Fruit fly (Drosophila melanogaster) whole organism, embryonic: ENCODE data around the gene Ptp99A.

Experiments used
- Adf1 ChIP-seq: fragments of 200-800 bp; sonication (Bioruptor generic); IDR thresholded peaks from 2 replicates; pipeline ENCODE4 v1.3.6; 2022; ENCODE audit warnings: missing biosample characterization, missing genetic modification characterization
- CG12071 ChIP-seq: fragments of 200-800 bp; sonication (Bioruptor generic); optimal IDR thresholded peaks from 3 replicates; lab custom pipeline; 2018; ENCODE audit warnings: missing biosample characterization, mild to moderate bottlenecking, missing genetic modification characterization
- CG12391 ChIP-seq: fragments of 200-800 bp; sonication (Bioruptor generic); optimal IDR thresholded peaks from 3 replicates; lab custom pipeline; 2018; ENCODE audit warnings: missing biosample characterization, mild to moderate bottlenecking, missing genetic modification characterization, moderate library complexity
- CG14860 ChIP-seq: fragments of 200-800 bp; sonication (Bioruptor generic); IDR thresholded peaks from 3 replicates; pipeline ENCODE4 v1.3.6; 2022; ENCODE audit warnings: missing biosample characterization, missing genetic modification characterization; ENCODE audit not compliant: partially characterized antibody
- CG15514 ChIP-seq: fragments of 200-800 bp; sonication (Bioruptor generic); optimal IDR thresholded peaks from 3 replicates; lab custom pipeline; 2017; ENCODE audit warnings: missing biosample characterization, missing genetic modification characterization, mild to moderate bottlenecking, moderate library complexity, missing genetic modification reagents
- CG17186 ChIP-seq: fragments of 200-800 bp; sonication (Bioruptor generic); optimal IDR thresholded peaks from 3 replicates; lab custom pipeline; 2017; ENCODE audit warnings: missing biosample characterization, missing genetic modification reagents, missing genetic modification characterization
- CG2712 ChIP-seq: fragments of 200-800 bp; optimal IDR thresholded peaks from 3 replicates; lab custom pipeline; 2019; ENCODE audit warnings: missing biosample characterization, mild to moderate bottlenecking, missing genetic modification characterization, moderate library complexity
- CG30403 ChIP-seq: fragments of 200-800 bp; sonication (Bioruptor generic); optimal IDR thresholded peaks from 3 replicates; lab custom pipeline; 2016; ENCODE audit warnings: missing biosample characterization, missing genetic modification characterization
- CG31388 ChIP-seq: fragments of 200-800 bp; sonication (Bioruptor generic); optimal IDR thresholded peaks from 2 replicates; lab custom pipeline; 2016; ENCODE audit warnings: missing biosample characterization, missing genetic modification characterization
- CG3163 ChIP-seq: fragments of 200-800 bp; sonication (Bioruptor generic); optimal IDR thresholded peaks from 3 replicates; lab custom pipeline; 2016; ENCODE audit warnings: missing biosample characterization, missing genetic modification characterization
- CG33213 ChIP-seq: fragments of 200-800 bp; sonication (Bioruptor generic); optimal IDR thresholded peaks from 3 replicates; lab custom pipeline; 2016; ENCODE audit warnings: missing biosample characterization, missing genetic modification characterization
- CG34422 ChIP-seq: fragments of 200-800 bp; sonication (Bioruptor generic); IDR thresholded peaks from 3 replicates; pipeline ENCODE4 v1.3.6; 2022; ENCODE audit warnings: missing biosample characterization, missing genetic modification characterization
- CG3838 ChIP-seq: fragments of 200-800 bp; sonication (Bioruptor generic); optimal IDR thresholded peaks from 3 replicates; lab custom pipeline; 2016; ENCODE audit warnings: missing biosample characterization, missing genetic modification characterization
- CG43689 ChIP-seq: fragments of 200-800 bp; sonication (Bioruptor generic); IDR thresholded peaks from 2 replicates; pipeline ENCODE4 v1.3.6; 2022; ENCODE audit warnings: missing biosample characterization, missing genetic modification characterization
- CG6791 ChIP-seq: fragments of 200-800 bp; sonication (Bioruptor generic); IDR thresholded peaks from 3 replicates; pipeline ENCODE4 v1.3.6; 2022; ENCODE audit warnings: missing biosample characterization, missing genetic modification characterization; ENCODE audit not compliant: partially characterized antibody
- CG7556 ChIP-seq: fragments of 200-800 bp; sonication (Bioruptor generic); optimal IDR thresholded peaks from 2 replicates; lab custom pipeline; 2017; ENCODE audit warnings: missing biosample characterization, mild to moderate bottlenecking, missing genetic modification characterization
- CG7786 ChIP-seq: fragments of 200-800 bp; sonication (Bioruptor generic); optimal IDR thresholded peaks from 2 replicates; lab custom pipeline; 2016; ENCODE audit warnings: missing biosample characterization, missing genetic modification characterization
- CG7839 ChIP-seq: fragments of 200-800 bp; sonication (Bioruptor generic); optimal IDR thresholded peaks from 3 replicates; lab custom pipeline; 2018; ENCODE audit warnings: missing biosample characterization, mild to moderate bottlenecking, missing genetic modification characterization, moderate library complexity
- CG8944 ChIP-seq: fragments of 200-800 bp; sonication (Bioruptor generic); optimal IDR thresholded peaks from 3 replicates; lab custom pipeline; 2016; ENCODE audit warnings: missing biosample characterization, missing genetic modification characterization
- CG9797 ChIP-seq: fragments of 200-800 bp; sonication (Bioruptor generic); optimal IDR thresholded peaks from 3 replicates; lab custom pipeline; 2018; ENCODE audit warnings: missing biosample characterization, mild to moderate bottlenecking, missing genetic modification characterization
- Dad ChIP-seq: fragments of 200-800 bp; sonication (Bioruptor generic); optimal IDR thresholded peaks from 3 replicates; lab custom pipeline; 2016; ENCODE audit warnings: missing biosample characterization, missing genetic modification characterization
- Dfd ChIP-seq, 2 experiments: fragments of >200 bp; optimal IDR thresholded peaks; 2 replicates each; lab custom pipeline; 2017; ENCODE audit warnings: missing biosample characterization in 2 of 2, missing genetic modification characterization in 2 of 2
- Dref ChIP-seq: fragments of 200-800 bp; sonication (Bioruptor generic); IDR thresholded peaks from 2 replicates; pipeline ENCODE4 v1.3.6; 2022; ENCODE audit warnings: missing biosample characterization, missing genetic modification characterization
- Lim3 ChIP-seq: fragments of 200-800 bp; sonication (Bioruptor generic); IDR thresholded peaks from 2 replicates; pipeline ENCODE4 v1.3.6; 2022; ENCODE audit warnings: missing biosample characterization, missing genetic modification characterization
- Six4 ChIP-seq: fragments of 200-800 bp; sonication (Bioruptor generic); optimal IDR thresholded peaks from 2 replicates; lab custom pipeline; 2016; ENCODE audit warnings: missing biosample characterization, missing genetic modification characterization
- TFAM ChIP-seq: fragments of 200-800 bp; sonication (Bioruptor generic); optimal IDR thresholded peaks from 2 replicates; lab custom pipeline; 2017; ENCODE audit warnings: missing biosample characterization, missing genetic modification characterization, inconsistent platforms
- cas ChIP-seq: fragments of 200-800 bp; sonication (Bioruptor generic); IDR thresholded peaks from 2 replicates; pipeline ENCODE4 v1.3.6; 2022; ENCODE audit warnings: missing biosample characterization, missing genetic modification characterization
- caup ChIP-seq: fragments of 200-800 bp; sonication (Bioruptor generic); optimal IDR thresholded peaks from 3 replicates; lab custom pipeline; 2017; ENCODE audit warnings: missing biosample characterization, mild to moderate bottlenecking, missing genetic modification characterization, moderate library complexity; ENCODE audit not compliant: severe bottlenecking
- croc ChIP-seq: fragments of 200-800 bp; sonication (Bioruptor generic); conservative IDR thresholded peaks from 3 replicates; pipeline ENCODE4 v1.3.6; 2022; ENCODE audit warnings: missing biosample characterization, missing genetic modification characterization
- crol ChIP-seq: fragments of 200-800 bp; sonication (Bioruptor generic); IDR thresholded peaks from 2 replicates; pipeline ENCODE4 v1.3.6; 2022; ENCODE audit warnings: missing biosample characterization, missing genetic modification characterization
- crp ChIP-seq, 2 experiments: fragments of 200-800 bp; sonication (Bioruptor generic); optimal IDR thresholded peaks; 2 replicates in 1 of 2; 3 replicates in 1 of 2; lab custom pipeline; 2017; ENCODE audit warnings: missing biosample characterization in 2 of 2, missing genetic modification characterization in 2 of 2, mild to moderate bottlenecking in 1 of 2, moderate library complexity in 1 of 2
- cwo ChIP-seq: fragments of 200-800 bp; sonication (Bioruptor generic); optimal IDR thresholded peaks from 3 replicates; lab custom pipeline; 2017; ENCODE audit warnings: missing biosample characterization, missing genetic modification characterization, mild to moderate bottlenecking, moderate library complexity, missing genetic modification reagents
- dysf ChIP-seq: fragments of 200-800 bp; sonication (Bioruptor generic); IDR thresholded peaks from 3 replicates; pipeline ENCODE4 v1.3.6; 2022; ENCODE audit warnings: missing biosample characterization, missing genetic modification characterization
- gfzf ChIP-seq: fragments of 200-800 bp; sonication (Bioruptor generic); optimal IDR thresholded peaks from 2 replicates; lab custom pipeline; 2016; ENCODE audit warnings: missing biosample characterization, mild to moderate bottlenecking, missing genetic modification characterization, moderate library complexity
- ham ChIP-seq: fragments of 200-800 bp; sonication (Bioruptor generic); IDR thresholded peaks from 2 replicates; pipeline ENCODE4 v1.3.6; 2022; ENCODE audit warnings: missing biosample characterization, missing genetic modification characterization
- hb ChIP-seq: fragments of 200-800 bp; sonication (Bioruptor generic); IDR thresholded peaks from 3 replicates; pipeline ENCODE4 v1.3.6; 2022; ENCODE audit warnings: missing biosample characterization, missing genetic modification characterization; ENCODE audit not compliant: partially characterized antibody
- inv ChIP-seq: fragments of 200-800 bp; sonication (Bioruptor generic); IDR thresholded peaks from 2 replicates; pipeline ENCODE4 v1.3.6; 2022; ENCODE audit warnings: missing biosample characterization, missing genetic modification characterization; ENCODE audit not compliant: partially characterized antibody
- maf-S ChIP-seq: fragments of 200-800 bp; sonication (Bioruptor generic); optimal IDR thresholded peaks from 2 replicates; lab custom pipeline; 2016; ENCODE audit warnings: missing biosample characterization, missing genetic modification characterization
- phol ChIP-seq: fragments of 200-800 bp; sonication (Bioruptor generic); optimal IDR thresholded peaks from 3 replicates; lab custom pipeline; 2018; ENCODE audit warnings: missing biosample characterization, mild to moderate bottlenecking, missing genetic modification characterization, moderate library complexity
- pum ChIP-seq: fragments of 200-800 bp; sonication (Bioruptor generic); optimal IDR thresholded peaks from 2 replicates; lab custom pipeline; 2016; ENCODE audit warnings: missing biosample characterization, missing genetic modification characterization
- salm ChIP-seq: fragments of 200-800 bp; sonication (Bioruptor generic); optimal IDR thresholded peaks from 2 replicates; lab custom pipeline; 2018; ENCODE audit warnings: missing biosample characterization, mild to moderate bottlenecking, missing genetic modification characterization
- sc ChIP-seq, 3 experiments: fragments of >200 bp in 2 of 3; fragments of 200-800 bp in 1 of 3; sonication (Bioruptor generic) in 1 of 3; optimal IDR thresholded peaks; 2 replicates in 2 of 3; 3 replicates in 1 of 3; lab custom pipeline; 2017; ENCODE audit warnings: mild to moderate bottlenecking in 1 of 3, missing biosample characterization in 1 of 3, missing genetic modification characterization in 1 of 3, missing genetic modification reagents in 1 of 3
- slou ChIP-seq: fragments of 200-800 bp; sonication (Bioruptor generic); optimal IDR thresholded peaks from 3 replicates; lab custom pipeline; 2016; ENCODE audit warnings: missing biosample characterization, missing genetic modification characterization
- sqz ChIP-seq: fragments of 200-800 bp; sonication (Bioruptor generic); optimal IDR thresholded peaks from 3 replicates; lab custom pipeline; 2018; ENCODE audit warnings: missing biosample characterization, mild to moderate bottlenecking, missing genetic modification characterization
- sr ChIP-seq: fragments of 200-800 bp; sonication (Bioruptor generic); IDR thresholded peaks from 3 replicates; pipeline ENCODE4 v1.3.6; 2022; ENCODE audit warnings: missing biosample characterization, missing genetic modification characterization
- ssp ChIP-seq: fragments of 200-800 bp; sonication (Bioruptor generic); IDR thresholded peaks from 2 replicates; pipeline ENCODE4 v1.3.6; 2022; ENCODE audit warnings: missing biosample characterization, missing genetic modification characterization
- tna ChIP-seq: fragments of 200-800 bp; sonication (Bioruptor generic); IDR thresholded peaks from 2 replicates; pipeline ENCODE4 v1.3.6; 2022; ENCODE audit warnings: missing biosample characterization, missing genetic modification characterization; ENCODE audit not compliant: partially characterized antibody
- twi ChIP-seq: fragments of 200-800 bp; optimal IDR thresholded peaks from 2 replicates; lab custom pipeline; 2019; ENCODE audit warnings: missing biosample characterization, mild to moderate bottlenecking, missing genetic modification characterization, moderate library complexity
- unpg ChIP-seq: fragments of 200-800 bp; sonication (Bioruptor generic); optimal IDR thresholded peaks from 3 replicates; lab custom pipeline; 2018; ENCODE audit warnings: missing biosample characterization, mild to moderate bottlenecking, missing genetic modification characterization, moderate library complexity
- yki ChIP-seq: fragments of >200 bp; optimal IDR thresholded peaks from 3 replicates; lab custom pipeline; 2018

Ptp99A gene

dm6 chr3R:29489209-29489608, 111.8 kb downstream of the Ptp99A start, which contains the start of the genes CG2321 and CG2006 (continued):
- TF ChIP-seq CG6791 (GFP tag; lab: Robert Waterston, UW) (peak; percentile 71), CG43689 (GFP tag; lab: Robert Waterston, UW) (no peak), twi (tag; lab: Kevin White, UChicago) (peak; percentile 47), Lim3 (no peak), Dref (GFP tag; lab: Robert Waterston, UW) (peak; percentile 77), TFAM (GFP tag; lab: Kevin White, UChicago) (no peak), CG8944 (no peak), CG3838 (GFP tag; lab: Kevin White, UChicago) (no peak), CG7839 (tag; lab: Kevin White, UChicago) (no peak), ham (GFP tag; lab: Robert Waterston, UW) (no peak), CG2712 (tag; lab: Kevin White, UChicago) (peak; percentile 78), pum (GFP tag; lab: Kevin White, UChicago) (peak; percentile 48), CG12071 (no peak), CG12391 (tag; lab: Kevin White, UChicago) (peak; percentile 56), CG17186 (GFP tag; lab: Kevin White, UChicago) (peak; percentile 76), CG33213 (GFP tag; lab: Kevin White, UChicago) (peak; percentile 65), sr (GFP tag; lab: Robert Waterston, UW) (no peak), CG30403 (GFP tag; lab: Kevin White, UChicago) (peak; percentile 76), tna (GFP tag; lab: Robert Waterston, UW) (0 out of 2 replicates have a peak, but pooled peaks have one; percentile 35), CG15514 (GFP tag; lab: Kevin White, UChicago) (peak; percentile 89), dysf (peak; percentile 73), slou (GFP tag; lab: Kevin White, UChicago) (peak; percentile 60), caup (peak; percentile 41), CG3163 (GFP tag; lab: Kevin White, UChicago) (no peak), inv (GFP tag; lab: Robert Waterston, UW) (peak; percentile 45), gfzf (peak; percentile 73), CG9797 (GFP tag; lab: Kevin White, UChicago) (peak; percentile 92), Dfd (GFP tag; optimal IDR thresholded peaks at IDR 0.05; lab: Kevin White, UChicago) (no peak), yki (lab: Kevin White, UChicago) (no peak), cas (GFP tag; lab: Robert Waterston, UW) (0 out of 2 replicates have a peak, but pooled peaks have one; percentile 37), salm (tag; lab: Kevin White, UChicago) (peak; percentile 23), unpg (GFP tag; lab: Kevin White, UChicago) (no peak), CG14860 (GFP tag; lab: Robert Waterston, UW) (peak; percentile 51; the same call in 2 of the 3 replicates), crp (GFP tag; optimal IDR thresholded peaks at IDR 0.05; lab: Kevin White, UChicago) (peak in 1 of 2 experiments; percentile 80), Dad (no peak), crol (GFP tag; lab: Robert Waterston, UW) (no peak), CG7556 (GFP tag; lab: Kevin White, UChicago) (peak; percentile 20), cwo (no peak), croc (GFP tag; lab: Robert Waterston, UW) (peak; percentile 45), Six4 (GFP tag; lab: Kevin White, UChicago) (no peak), CG34422 (GFP tag; lab: Robert Waterston, UW) (peak; percentile 92), CG7786 (GFP tag; lab: Kevin White, UChicago) (no peak), sqz (GFP tag; lab: Kevin White, UChicago) (no peak), sc (optimal IDR thresholded peaks at IDR 0.05; lab: Kevin White, UChicago) (no peak), sc (GFP tag; optimal IDR thresholded peaks at IDR 0.05; lab: Kevin White, UChicago) (no peak), phol (tag; lab: Kevin White, UChicago) (peak; percentile 69), maf-S (GFP tag; lab: Kevin White, UChicago) (peak; percentile 50), ssp (GFP tag; lab: Robert Waterston, UW) (peak; percentile 83), Adf1 (GFP tag; lab: Robert Waterston, UW) (peak; percentile 31; the same call in 1 of the 2 replicates), hb (GFP tag; lab: Robert Waterston, UW) (no peak), CG31388 (GFP tag; lab: Kevin White, UChicago) (no peak)
